Worm (Caenorhabditis elegans): ENCODE data around the gene affl-1.
"Not testable (repeated sequence)": the region's sequence is repeated elsewhere in the genome, so short reads cannot be mapped to it uniquely, and the experiment has no call there.

DNA sequence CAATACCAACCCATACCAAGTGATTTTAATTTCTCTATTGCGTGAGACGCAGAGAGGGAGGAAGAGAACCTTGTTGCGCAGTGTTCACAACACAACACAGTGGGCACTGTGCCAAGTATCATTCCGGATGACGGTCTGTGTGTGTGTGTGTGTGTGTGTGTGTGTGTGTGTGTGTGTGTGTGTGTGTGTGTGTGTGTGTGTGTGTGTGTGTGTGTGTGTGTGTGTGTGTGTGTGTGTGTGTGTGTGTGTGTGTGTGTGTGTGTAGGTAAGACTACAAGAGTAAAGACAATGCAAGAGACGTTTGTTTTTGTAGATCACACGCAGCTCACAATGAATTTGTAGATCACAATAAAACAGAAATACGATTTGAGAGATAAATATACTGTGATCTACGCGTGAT, 5.5 kb downstream of the affl-1 start:
- not testable (repeated sequence) for TF ChIP-seq lin-29 (GFP tag; IDR thresholded peaks at IDR 0.05); unc-62 (GFP tag; optimal IDR thresholded peaks at IDR 0.05 in 1 of 2); unc-62 (tag; optimal IDR thresholded peaks at IDR 0.05); skn-1 (tag; optimal IDR thresholded peaks at IDR 0.05); pqm-1 (tag; optimal IDR thresholded peaks at IDR 0.05); aly-2 (tag; optimal IDR thresholded peaks at IDR 0.05); lin-15B (tag; optimal IDR thresholded peaks at IDR 0.05); lsy-2 (tag; optimal IDR thresholded peaks at IDR 0.05); Y105C5A.15 (GFP tag; IDR thresholded peaks at IDR 0.05); ama-1 (optimal IDR thresholded peaks at IDR 0.05); madf-5 (GFP tag; IDR thresholded peaks at IDR 0.05); mxl-2 (GFP tag; conservative IDR thresholded peaks at IDR 0.05); mes-2 (tag; optimal IDR thresholded peaks at IDR 0.05; ENCODE audit: poor library complexity, severe bottlenecking)
- 0 out of 2 replicates have a peak, but pooled peaks have one; percentile 12 for TF ChIP-seq hmg-1.1 (GFP tag; IDR thresholded peaks at IDR 0.05)

Data from whole organism, L4 larva.